Fruit fly (Drosophila melanogaster) whole organism, embryonic: ENCODE measurements around the gene Trf.
A peak's percentile ranks its signal among the peaks of the same experiment; 100 is the strongest.

ENCODE experiments used
- ATbp ChIP-seq: fragments of 200-800 bp; sonication (Bioruptor generic); optimal IDR thresholded peaks from 2 replicates; lab custom pipeline; 2017; ENCODE audit warnings: missing biosample characterization, mild to moderate bottlenecking, missing genetic modification characterization, missing genetic modification reagents
- Abd-B ChIP-seq: fragments of 200-800 bp; sonication (Bioruptor generic); optimal IDR thresholded peaks from 2 replicates; lab custom pipeline; 2018; ENCODE audit warnings: missing biosample characterization, mild to moderate bottlenecking, missing genetic modification characterization, moderate library complexity
- CG10147 ChIP-seq: fragments of 200-800 bp; sonication (Bioruptor generic); optimal IDR thresholded peaks from 2 replicates; lab custom pipeline; 2019; ENCODE audit warnings: missing biosample characterization, mild to moderate bottlenecking, missing genetic modification characterization, moderate library complexity
- CG11093 ChIP-seq: fragments of 200-800 bp; sonication (Bioruptor generic); IDR thresholded peaks from 3 replicates; pipeline ENCODE4 v1.3.6; 2022; ENCODE audit warnings: missing biosample characterization, missing genetic modification characterization
- CG12236 ChIP-seq: fragments of 200-800 bp; sonication (Bioruptor generic); optimal IDR thresholded peaks from 2 replicates; lab custom pipeline; 2016; ENCODE audit warnings: missing biosample characterization, missing genetic modification characterization
- CG14441 ChIP-seq: fragments of 200-800 bp; sonication (Bioruptor generic); IDR thresholded peaks from 2 replicates; pipeline ENCODE4 v1.3.6; 2022; ENCODE audit warnings: missing biosample characterization, missing genetic modification characterization
- CG15514 ChIP-seq: fragments of 200-800 bp; sonication (Bioruptor generic); optimal IDR thresholded peaks from 3 replicates; lab custom pipeline; 2017; ENCODE audit warnings: missing biosample characterization, missing genetic modification characterization, mild to moderate bottlenecking, moderate library complexity, missing genetic modification reagents
- CG1602 ChIP-seq: fragments of 200-800 bp; sonication (Bioruptor generic); optimal IDR thresholded peaks from 3 replicates; lab custom pipeline; 2016; ENCODE audit warnings: missing biosample characterization, missing genetic modification characterization
- CG1647 ChIP-seq: fragments of 200-800 bp; sonication (Bioruptor generic); optimal IDR thresholded peaks from 3 replicates; lab custom pipeline; 2016; ENCODE audit warnings: missing biosample characterization, missing genetic modification characterization
- CG17186 ChIP-seq: fragments of 200-800 bp; sonication (Bioruptor generic); optimal IDR thresholded peaks from 3 replicates; lab custom pipeline; 2017; ENCODE audit warnings: missing biosample characterization, missing genetic modification reagents, missing genetic modification characterization
- CG2678 ChIP-seq: fragments of 200-800 bp; sonication (Bioruptor generic); optimal IDR thresholded peaks from 3 replicates; lab custom pipeline; 2019; ENCODE audit warnings: missing biosample characterization, mild to moderate bottlenecking, missing genetic modification characterization, moderate library complexity
- CG31388 ChIP-seq: fragments of 200-800 bp; sonication (Bioruptor generic); optimal IDR thresholded peaks from 2 replicates; lab custom pipeline; 2016; ENCODE audit warnings: missing biosample characterization, missing genetic modification characterization
- CG3163 ChIP-seq: fragments of 200-800 bp; sonication (Bioruptor generic); optimal IDR thresholded peaks from 3 replicates; lab custom pipeline; 2016; ENCODE audit warnings: missing biosample characterization, missing genetic modification characterization
- CG4617 ChIP-seq: fragments of 200-800 bp; sonication (Bioruptor generic); optimal IDR thresholded peaks from 3 replicates; lab custom pipeline; 2016; ENCODE audit warnings: missing biosample characterization, missing genetic modification characterization, borderline replicate concordance
- CG7271 ChIP-seq: fragments of 200-800 bp; sonication (Bioruptor generic); optimal IDR thresholded peaks from 2 replicates; lab custom pipeline; 2018; ENCODE audit warnings: missing biosample characterization, mild to moderate bottlenecking, missing genetic modification characterization, moderate library complexity
- CG7963 ChIP-seq: fragments of 200-800 bp; sonication (Bioruptor generic); IDR thresholded peaks from 3 replicates; pipeline ENCODE4 v1.3.6; 2022; ENCODE audit warnings: missing biosample characterization, missing genetic modification characterization; ENCODE audit not compliant: partially characterized antibody
- CrebB ChIP-seq: fragments of 200-800 bp; sonication (Bioruptor generic); optimal IDR thresholded peaks from 3 replicates; lab custom pipeline; 2018; ENCODE audit warnings: missing biosample characterization, mild to moderate bottlenecking, missing genetic modification characterization
- Elba2 ChIP-seq: fragments of 200-800 bp; sonication (Bioruptor generic); optimal IDR thresholded peaks from 3 replicates; lab custom pipeline; 2016; ENCODE audit warnings: missing biosample characterization, missing genetic modification characterization
- Hr3 ChIP-seq: fragments of 200-800 bp; sonication (Bioruptor generic); optimal IDR thresholded peaks from 3 replicates; lab custom pipeline; 2016; ENCODE audit warnings: missing biosample characterization, missing genetic modification characterization
- Hr78 ChIP-seq, 2 experiments: fragments of 200-800 bp in 1 of 2; fragments of >200 bp in 1 of 2; sonication (Bioruptor generic) in 1 of 2; optimal IDR thresholded peaks; 2 replicates each; lab custom pipeline; 2017 to 2019; ENCODE audit warnings: missing biosample characterization in 2 of 2, missing genetic modification characterization in 2 of 2, mild to moderate bottlenecking in 1 of 2, moderate library complexity in 1 of 2
- Hsf ChIP-seq: fragments of 200-800 bp; sonication (Bioruptor generic); optimal IDR thresholded peaks from 3 replicates; lab custom pipeline; 2016; ENCODE audit warnings: missing biosample characterization, missing genetic modification characterization
- Meics ChIP-seq: fragments of 200-800 bp; sonication (Bioruptor generic); optimal IDR thresholded peaks from 2 replicates; lab custom pipeline; 2017; ENCODE audit warnings: missing biosample characterization, mild to moderate bottlenecking, missing genetic modification characterization
- NK7.1 ChIP-seq: fragments of 200-800 bp; sonication (Bioruptor generic); optimal IDR thresholded peaks from 3 replicates; lab custom pipeline; 2016; ENCODE audit warnings: missing biosample characterization, missing genetic modification characterization
- Neu2 ChIP-seq: fragments of 200-800 bp; sonication (Bioruptor generic); optimal IDR thresholded peaks from 3 replicates; lab custom pipeline; 2016; ENCODE audit warnings: missing biosample characterization, missing genetic modification characterization, borderline replicate concordance
- Oaz ChIP-seq: fragments of 200-800 bp; sonication (Bioruptor generic); IDR thresholded peaks from 2 replicates; pipeline ENCODE4 v1.3.6; 2022; ENCODE audit warnings: missing biosample characterization, missing genetic modification characterization
- Taf1 ChIP-seq: fragments of 200-800 bp; sonication (Bioruptor generic); IDR thresholded peaks from 2 replicates; pipeline ENCODE4 v1.3.6; 2022; ENCODE audit warnings: missing biosample characterization, missing genetic modification characterization
- ab ChIP-seq: fragments of 200-800 bp; sonication (Bioruptor generic); optimal IDR thresholded peaks from 2 replicates; lab custom pipeline; 2016; ENCODE audit warnings: missing biosample characterization, missing genetic modification characterization
- ap ChIP-seq: fragments of 200-800 bp; sonication (Bioruptor generic); IDR thresholded peaks from 2 replicates; pipeline ENCODE4 v1.3.6; 2022; ENCODE audit warnings: missing biosample characterization, missing genetic modification characterization
- br ChIP-seq: fragments of >200 bp; optimal IDR thresholded peaks from 2 replicates; lab custom pipeline; 2017
- chif ChIP-seq, 2 experiments: fragments of 200-800 bp; sonication (Bioruptor generic); optimal IDR thresholded peaks; 3 replicates each; lab custom pipeline; 2016; ENCODE audit warnings: missing biosample characterization in 2 of 2, missing genetic modification characterization in 2 of 2
- corto ChIP-seq: fragments of 200-800 bp; sonication (Bioruptor generic); optimal IDR thresholded peaks from 2 replicates; lab custom pipeline; 2016; ENCODE audit warnings: missing biosample characterization, mild to moderate bottlenecking, missing genetic modification characterization, moderate library complexity
- en ChIP-seq: fragments of 200-800 bp; sonication (Bioruptor generic); optimal IDR thresholded peaks from 2 replicates; lab custom pipeline; 2016; ENCODE audit warnings: missing biosample characterization, missing genetic modification characterization
- fd64A ChIP-seq: fragments of 200-800 bp; sonication (Bioruptor generic); optimal IDR thresholded peaks from 3 replicates; lab custom pipeline; 2018; ENCODE audit warnings: missing biosample characterization, mild to moderate bottlenecking, missing genetic modification characterization
- ham ChIP-seq: fragments of 200-800 bp; sonication (Bioruptor generic); IDR thresholded peaks from 2 replicates; pipeline ENCODE4 v1.3.6; 2022; ENCODE audit warnings: missing biosample characterization, missing genetic modification characterization
- nerfin-2 ChIP-seq: fragments of 200-800 bp; sonication (Bioruptor generic); IDR thresholded peaks from 2 replicates; pipeline ENCODE4 v1.3.6; 2022; ENCODE audit warnings: missing biosample characterization, missing genetic modification characterization; ENCODE audit not compliant: partially characterized antibody
- pan ChIP-seq, 4 experiments: fragments of >200 bp in 3 of 4; fragments of 200-800 bp in 1 of 4; sonication (Bioruptor generic) in 1 of 4; optimal IDR thresholded peaks in 3 of 4; IDR thresholded peaks in 1 of 4; 2 replicates each; pipeline versions ENCODE4 v1.3.6 to Lab custom; 2017 to 2022; ENCODE audit warnings: missing biosample characterization in 2 of 4, missing genetic modification characterization in 2 of 4, mixed read lengths in 1 of 4
- pb ChIP-seq: fragments of 200-800 bp; sonication (Bioruptor generic); optimal IDR thresholded peaks from 3 replicates; lab custom pipeline; 2016; ENCODE audit warnings: missing biosample characterization, missing genetic modification characterization
- pita ChIP-seq: fragments of 200-800 bp; sonication (Bioruptor generic); optimal IDR thresholded peaks from 2 replicates; lab custom pipeline; 2017; ENCODE audit warnings: missing biosample characterization, mild to moderate bottlenecking, missing genetic modification characterization
- pros ChIP-seq: fragments of 200-800 bp; sonication (Bioruptor generic); optimal IDR thresholded peaks from 3 replicates; lab custom pipeline; 2019; ENCODE audit warnings: missing biosample characterization, mild to moderate bottlenecking, missing genetic modification characterization, moderate library complexity
- row ChIP-seq: fragments of 200-800 bp; sonication (Bioruptor generic); IDR thresholded peaks from 3 replicates; pipeline ENCODE4 v1.3.6; 2022; ENCODE audit warnings: missing biosample characterization, missing genetic modification characterization
- scrt ChIP-seq: fragments of 200-800 bp; sonication (Bioruptor generic); optimal IDR thresholded peaks from 2 replicates; lab custom pipeline; 2018; ENCODE audit warnings: missing biosample characterization, mild to moderate bottlenecking, missing genetic modification characterization, moderate library complexity
- sens-2 ChIP-seq: fragments of 200-800 bp; sonication (Bioruptor generic); IDR thresholded peaks from 2 replicates; pipeline ENCODE4 v1.3.6; 2022; ENCODE audit warnings: missing biosample characterization, missing genetic modification characterization
- seq ChIP-seq: fragments of 200-800 bp; sonication (Bioruptor generic); IDR thresholded peaks from 2 replicates; pipeline ENCODE4 v1.3.6; 2022; ENCODE audit warnings: missing biosample characterization, missing genetic modification characterization
- so ChIP-seq: fragments of 200-800 bp; sonication (Bioruptor generic); IDR thresholded peaks from 3 replicates; pipeline ENCODE4 v1.3.6; 2022; ENCODE audit warnings: missing biosample characterization, missing genetic modification characterization
- stwl ChIP-seq: fragments of 200-800 bp; sonication (Bioruptor generic); optimal IDR thresholded peaks from 3 replicates; lab custom pipeline; 2018; ENCODE audit warnings: missing biosample characterization, mild to moderate bottlenecking, missing genetic modification characterization, moderate library complexity
- tll ChIP-seq, 2 experiments: fragments of 200-800 bp in 1 of 2; fragments of >200 bp in 1 of 2; sonication (Bioruptor generic) in 1 of 2; optimal IDR thresholded peaks; 2 replicates each; lab custom pipeline; 2017 to 2019; ENCODE audit warnings: missing biosample characterization in 2 of 2, missing genetic modification characterization in 2 of 2, mild to moderate bottlenecking in 1 of 2, moderate library complexity in 1 of 2
- trh ChIP-seq: fragments of 200-800 bp; sonication (Bioruptor generic); optimal IDR thresholded peaks from 2 replicates; lab custom pipeline; 2016; ENCODE audit warnings: missing biosample characterization, missing genetic modification characterization
- yki ChIP-seq: fragments of >200 bp; optimal IDR thresholded peaks from 3 replicates; lab custom pipeline; 2018

Trf gene

DNA sequence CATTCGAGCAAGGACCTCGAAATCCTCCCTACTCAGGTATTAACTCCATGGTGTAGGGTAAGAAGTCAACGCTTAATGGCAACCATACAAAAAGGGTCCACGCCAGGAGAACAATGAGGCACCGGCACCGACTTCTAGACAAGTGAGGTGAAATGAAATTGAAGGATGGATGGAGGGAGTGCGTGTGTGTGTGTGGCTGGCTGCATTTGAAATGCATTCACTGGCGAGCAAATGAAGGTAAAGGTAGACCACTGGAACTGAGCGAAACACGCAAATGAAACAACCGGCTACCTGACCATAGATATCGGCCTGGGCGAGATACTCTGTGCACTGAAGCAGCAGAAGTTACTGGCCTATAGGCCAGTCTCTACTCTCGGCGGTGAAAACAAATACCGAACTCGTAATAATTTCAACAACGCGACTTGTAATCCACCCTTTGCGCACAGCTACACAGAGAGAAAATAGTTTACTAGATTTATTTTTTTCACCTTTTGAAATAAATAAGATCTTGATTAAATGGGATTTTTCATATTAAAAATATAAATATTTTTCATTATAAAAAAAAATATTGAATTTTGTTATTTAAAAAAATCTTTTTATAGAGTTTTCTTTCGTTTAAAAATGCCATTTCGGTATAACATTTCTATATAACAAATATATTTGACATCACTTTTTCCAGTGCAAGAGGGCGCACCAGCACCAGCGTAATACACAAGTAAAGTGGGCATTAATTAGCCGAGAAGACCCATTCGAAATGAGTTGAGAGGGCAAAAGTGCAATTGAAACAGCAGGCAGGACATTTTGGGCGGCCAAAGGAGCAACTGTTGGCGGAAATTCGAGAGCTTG, 9.2 kb downstream of the Trf start (continued):
- TF ChIP-seq CG1647 (GFP tag; lab: Kevin White, UChicago) (no peak), pita (no peak), Elba2 (GFP tag; lab: Kevin White, UChicago) (peak; percentile 53), seq (GFP tag; lab: Robert Waterston, UW) (peak; percentile 85), ham (peak; percentile 55; the same call in 1 of the 2 replicates), pb (GFP tag; lab: Kevin White, UChicago) (no peak), Taf1 (GFP tag; lab: Robert Waterston, UW) (0 out of 2 replicates have a peak, but pooled peaks have one; percentile 6), Abd-B (peak; percentile 71), Hsf (GFP tag; lab: Kevin White, UChicago) (peak; percentile 61), CG3163 (GFP tag; lab: Kevin White, UChicago) (no peak), CG4617 (GFP tag; lab: Kevin White, UChicago) (peak; percentile 8), CG11093 (GFP tag; lab: Robert Waterston, UW) (0 out of 3 replicates have a peak, but pooled peaks have one; percentile 19), ATbp (GFP tag; lab: Kevin White, UChicago) (peak; percentile 81), CG14441 (no peak), CG31388 (GFP tag; lab: Kevin White, UChicago) (no peak), stwl (tag; lab: Kevin White, UChicago) (peak; percentile 21), pan (optimal IDR thresholded peaks at IDR 0.05; lab: Kevin White, UChicago) (no peak), pan (GFP tag; optimal IDR thresholded peaks at IDR 0.05 in 1 of 2, IDR thresholded peaks at IDR 0.05 in 1 of 2) (peak in 1 of 2 experiments; percentile 43), so (GFP tag; lab: Robert Waterston, UW) (peak; percentile 89; the same call in 2 of the 3 replicates), CG7963 (GFP tag; lab: Robert Waterston, UW) (no peak), yki (lab: Kevin White, UChicago) (no peak), tll (GFP tag; optimal IDR thresholded peaks at IDR 0.05; lab: Kevin White, UChicago) (peak in 1 of 2 experiments; percentile 96), corto (GFP tag; lab: Kevin White, UChicago) (no peak), scrt (GFP tag; lab: Kevin White, UChicago) (no peak), CG2678 (tag; lab: Kevin White, UChicago) (no peak), CG7271 (tag; lab: Kevin White, UChicago) (peak; percentile 79), Hr78 (GFP tag; optimal IDR thresholded peaks at IDR 0.05; lab: Kevin White, UChicago) (peak in 1 of 2 experiments; percentile 64), sens-2 (GFP tag; lab: Robert Waterston, UW) (no peak; the same call in 1 of the 2 replicates), CG12236 (no peak), Meics (GFP tag; lab: Kevin White, UChicago) (no peak), Neu2 (GFP tag; lab: Kevin White, UChicago) (no peak), fd64A (GFP tag; lab: Kevin White, UChicago) (no peak), NK7.1 (GFP tag; lab: Kevin White, UChicago) (no peak), CG1602 (peak; percentile 84), nerfin-2 (GFP tag; lab: Robert Waterston, UW) (no peak), ab (no peak), CG17186 (GFP tag; lab: Kevin White, UChicago) (no peak), CG15514 (GFP tag; lab: Kevin White, UChicago) (no peak), Hr3 (GFP tag; lab: Kevin White, UChicago) (peak; percentile 86), br (no peak), pros (GFP tag; lab: Kevin White, UChicago) (peak; percentile 69), trh (peak; percentile 74), chif (GFP tag; optimal IDR thresholded peaks at IDR 0.05; lab: Kevin White, UChicago) (peak in 1 of 2 experiments; percentile 55), Oaz (GFP tag; lab: Robert Waterston, UW) (peak; percentile 48; the same call in 1 of the 2 replicates), en (GFP tag; lab: Kevin White, UChicago) (no peak), ap (GFP tag; lab: Robert Waterston, UW) (peak; percentile 82), CrebB (peak; percentile 43), row (peak; percentile 86), CG10147 (no peak)
